Fruit fly (Drosophila melanogaster) whole organism, embryonic: ENCODE measurements around the gene CG11920.

ENCODE experiments used
- CG10959 ChIP-seq: fragments of 200-800 bp; sonication (Bioruptor generic); IDR thresholded peaks from 2 replicates; pipeline ENCODE4 v1.3.6; 2022; ENCODE audit warnings: missing biosample characterization, missing genetic modification characterization
- CG11398 ChIP-seq: fragments of 200-800 bp; sonication (Bioruptor generic); optimal IDR thresholded peaks from 2 replicates; lab custom pipeline; 2016; ENCODE audit warnings: missing biosample characterization, missing genetic modification characterization
- CG11456 ChIP-seq: fragments of 200-800 bp; sonication (Bioruptor generic); IDR thresholded peaks from 3 replicates; pipeline ENCODE4 v1.3.6; 2022; ENCODE audit warnings: missing biosample characterization, missing genetic modification characterization
- CG12155 ChIP-seq: fragments of 200-800 bp; sonication (Bioruptor generic); optimal IDR thresholded peaks from 3 replicates; lab custom pipeline; 2016; ENCODE audit warnings: missing biosample characterization, missing genetic modification characterization
- CG14667 ChIP-seq: fragments of 200-800 bp; sonication (Bioruptor generic); IDR thresholded peaks from 2 replicates; pipeline ENCODE4 v1.3.6; 2022; ENCODE audit warnings: missing biosample characterization, missing genetic modification characterization
- CG15011 ChIP-seq: fragments of 200-800 bp; sonication (Bioruptor generic); optimal IDR thresholded peaks from 3 replicates; lab custom pipeline; 2018; ENCODE audit warnings: missing biosample characterization, mild to moderate bottlenecking, missing genetic modification characterization
- CG15514 ChIP-seq: fragments of 200-800 bp; sonication (Bioruptor generic); optimal IDR thresholded peaks from 3 replicates; lab custom pipeline; 2017; ENCODE audit warnings: missing biosample characterization, missing genetic modification characterization, mild to moderate bottlenecking, moderate library complexity, missing genetic modification reagents
- CG17186 ChIP-seq: fragments of 200-800 bp; sonication (Bioruptor generic); optimal IDR thresholded peaks from 3 replicates; lab custom pipeline; 2017; ENCODE audit warnings: missing biosample characterization, missing genetic modification reagents, missing genetic modification characterization
- CG17912 ChIP-seq: fragments of 200-800 bp; sonication (Bioruptor generic); optimal IDR thresholded peaks from 2 replicates; lab custom pipeline; 2018; ENCODE audit warnings: missing biosample characterization, mild to moderate bottlenecking, missing genetic modification characterization
- CG18011 ChIP-seq: fragments of 200-800 bp; sonication (Bioruptor generic); optimal IDR thresholded peaks from 2 replicates; lab custom pipeline; 2017; ENCODE audit warnings: missing biosample characterization, missing genetic modification characterization, mild to moderate bottlenecking, moderate library complexity, missing genotype
- CG32767 ChIP-seq: fragments of 200-800 bp; sonication (Bioruptor generic); IDR thresholded peaks from 2 replicates; pipeline ENCODE4 v1.3.6; 2022; ENCODE audit warnings: missing biosample characterization, missing genetic modification characterization
- CG7357 ChIP-seq: fragments of 200-800 bp; sonication (Bioruptor generic); IDR thresholded peaks from 3 replicates; pipeline ENCODE4 v1.3.6; 2022; ENCODE audit warnings: missing biosample characterization, missing genetic modification characterization
- CG7786 ChIP-seq: fragments of 200-800 bp; sonication (Bioruptor generic); optimal IDR thresholded peaks from 2 replicates; lab custom pipeline; 2016; ENCODE audit warnings: missing biosample characterization, missing genetic modification characterization
- CG8359 ChIP-seq: fragments of 200-800 bp; sonication (Bioruptor generic); optimal IDR thresholded peaks from 2 replicates; lab custom pipeline; 2017; ENCODE audit warnings: missing biosample characterization, mild to moderate bottlenecking, missing genetic modification characterization, borderline replicate concordance
- CG8388 ChIP-seq: fragments of 200-800 bp; sonication (Bioruptor generic); optimal IDR thresholded peaks from 2 replicates; lab custom pipeline; 2019; ENCODE audit warnings: missing biosample characterization, mild to moderate bottlenecking, missing genetic modification characterization, moderate library complexity
- CoRest ChIP-seq: fragments of 200-800 bp; sonication (Bioruptor generic); optimal IDR thresholded peaks from 3 replicates; lab custom pipeline; 2018; ENCODE audit warnings: missing biosample characterization, mild to moderate bottlenecking, missing genetic modification characterization, moderate library complexity
- Ets97D ChIP-seq: fragments of 200-800 bp; sonication (Bioruptor generic); optimal IDR thresholded peaks from 3 replicates; lab custom pipeline; 2016; ENCODE audit warnings: missing biosample characterization, missing genetic modification characterization
- HLH54F ChIP-seq: fragments of 200-800 bp; sonication (Bioruptor generic); optimal IDR thresholded peaks from 3 replicates; lab custom pipeline; 2016; ENCODE audit warnings: missing biosample characterization, missing genetic modification characterization
- Optix ChIP-seq: fragments of 200-800 bp; sonication (Bioruptor generic); IDR thresholded peaks from 3 replicates; pipeline ENCODE4 v1.3.6; 2022; ENCODE audit warnings: missing biosample characterization, missing genetic modification characterization
- Pdp1 ChIP-seq, 2 experiments: fragments of 200-800 bp; sonication (Bioruptor generic); optimal IDR thresholded peaks; 3 replicates each; lab custom pipeline; 2016; ENCODE audit warnings: missing biosample characterization in 2 of 2, missing genetic modification characterization in 2 of 2, mild to moderate bottlenecking in 1 of 2, moderate library complexity in 1 of 2
- Poxn ChIP-seq: fragments of 200-800 bp; sonication (Bioruptor generic); IDR thresholded peaks from 2 replicates; pipeline ENCODE4 v1.3.6; 2022; ENCODE audit warnings: missing biosample characterization, missing genetic modification characterization
- Sox102F ChIP-seq: fragments of 200-800 bp; sonication (Bioruptor generic); optimal IDR thresholded peaks from 2 replicates; lab custom pipeline; 2018; ENCODE audit warnings: missing biosample characterization, mild to moderate bottlenecking, missing genetic modification characterization, moderate library complexity
- ac ChIP-seq: fragments of 200-800 bp; sonication (Bioruptor generic); optimal IDR thresholded peaks from 3 replicates; lab custom pipeline; 2017; ENCODE audit warnings: missing biosample characterization, mild to moderate bottlenecking, missing genetic modification characterization
- ash1 ChIP-seq: fragments of 200-800 bp; sonication (Bioruptor generic); optimal IDR thresholded peaks from 2 replicates; lab custom pipeline; 2018; ENCODE audit warnings: missing biosample characterization, mild to moderate bottlenecking, missing genetic modification characterization
- br ChIP-seq: fragments of >200 bp; optimal IDR thresholded peaks from 2 replicates; lab custom pipeline; 2017
- chn ChIP-seq: fragments of 200-800 bp; sonication (Bioruptor generic); optimal IDR thresholded peaks from 2 replicates; lab custom pipeline; 2016; ENCODE audit warnings: missing biosample characterization, missing genetic modification characterization
- corto ChIP-seq: fragments of 200-800 bp; sonication (Bioruptor generic); optimal IDR thresholded peaks from 2 replicates; lab custom pipeline; 2016; ENCODE audit warnings: missing biosample characterization, mild to moderate bottlenecking, missing genetic modification characterization, moderate library complexity
- croc ChIP-seq: fragments of 200-800 bp; sonication (Bioruptor generic); conservative IDR thresholded peaks from 3 replicates; pipeline ENCODE4 v1.3.6; 2022; ENCODE audit warnings: missing biosample characterization, missing genetic modification characterization
- ems ChIP-seq: fragments of 200-800 bp; sonication (Bioruptor generic); optimal IDR thresholded peaks from 3 replicates; lab custom pipeline; 2016; ENCODE audit warnings: missing biosample characterization, missing genetic modification characterization
- fd3F ChIP-seq: fragments of 200-800 bp; sonication (Bioruptor generic); optimal IDR thresholded peaks from 2 replicates; lab custom pipeline; 2018; ENCODE audit warnings: missing biosample characterization, mild to moderate bottlenecking, missing genetic modification characterization, moderate library complexity
- fd96Cb ChIP-seq: fragments of 200-800 bp; sonication (Bioruptor generic); optimal IDR thresholded peaks from 2 replicates; lab custom pipeline; 2018; ENCODE audit warnings: missing biosample characterization, mild to moderate bottlenecking, missing genetic modification characterization, moderate library complexity
- gem ChIP-seq: fragments of 200-800 bp; sonication (Bioruptor generic); optimal IDR thresholded peaks from 2 replicates; lab custom pipeline; 2019; ENCODE audit warnings: missing biosample characterization, mild to moderate bottlenecking, missing genetic modification characterization, moderate library complexity
- gfzf ChIP-seq: fragments of 200-800 bp; sonication (Bioruptor generic); optimal IDR thresholded peaks from 2 replicates; lab custom pipeline; 2016; ENCODE audit warnings: missing biosample characterization, mild to moderate bottlenecking, missing genetic modification characterization, moderate library complexity
- grau ChIP-seq: fragments of 200-800 bp; optimal IDR thresholded peaks from 3 replicates; lab custom pipeline; 2019; ENCODE audit warnings: missing biosample characterization, mild to moderate bottlenecking, missing genetic modification characterization, moderate library complexity
- gt ChIP-seq: fragments of 200-800 bp; sonication (Bioruptor generic); IDR thresholded peaks from 2 replicates; pipeline ENCODE4 v1.3.6; 2022; ENCODE audit warnings: missing biosample characterization, missing genetic modification characterization
- h ChIP-seq: fragments of >200 bp; optimal IDR thresholded peaks from 2 replicates; lab custom pipeline; 2017
- ham ChIP-seq: fragments of 200-800 bp; sonication (Bioruptor generic); IDR thresholded peaks from 2 replicates; pipeline ENCODE4 v1.3.6; 2022; ENCODE audit warnings: missing biosample characterization, missing genetic modification characterization
- ind ChIP-seq: fragments of 200-800 bp; sonication (Bioruptor generic); optimal IDR thresholded peaks from 3 replicates; lab custom pipeline; 2016; ENCODE audit warnings: missing biosample characterization, missing genetic modification characterization
- jing ChIP-seq: fragments of 200-800 bp; sonication (Bioruptor generic); optimal IDR thresholded peaks from 2 replicates; lab custom pipeline; 2018; ENCODE audit warnings: missing biosample characterization, mild to moderate bottlenecking, missing genetic modification characterization
- jumu ChIP-seq: fragments of 200-800 bp; sonication (Bioruptor generic); optimal IDR thresholded peaks from 3 replicates; lab custom pipeline; 2016; ENCODE audit warnings: missing biosample characterization, missing genetic modification characterization
- lov ChIP-seq, 2 experiments: fragments of 200-800 bp in 1 of 2; fragments of >200 bp in 1 of 2; sonication (Bioruptor generic) in 1 of 2; IDR thresholded peaks in 1 of 2; optimal IDR thresholded peaks in 1 of 2; 2 replicates in 1 of 2; 3 replicates in 1 of 2; pipeline versions ENCODE4 v1.3.6 to Lab custom; 2017 to 2022; ENCODE audit warnings: missing biosample characterization in 1 of 2, missing genetic modification characterization in 1 of 2
- mam ChIP-seq: fragments of 200-800 bp; sonication (Bioruptor generic); optimal IDR thresholded peaks from 3 replicates; lab custom pipeline; 2016; ENCODE audit warnings: missing biosample characterization, missing genetic modification characterization
- otp ChIP-seq: fragments of 200-800 bp; sonication (Bioruptor generic); IDR thresholded peaks from 3 replicates; pipeline ENCODE4, ENCODE4 v1.3.6; 2022; ENCODE audit warnings: missing biosample characterization, missing genetic modification characterization
- psq ChIP-seq: fragments of 200-800 bp; sonication (Bioruptor generic); optimal IDR thresholded peaks from 2 replicates; lab custom pipeline; 2017; ENCODE audit warnings: missing biosample characterization, missing genetic modification characterization
- pzg ChIP-seq: fragments of 200-800 bp; sonication (Bioruptor generic); optimal IDR thresholded peaks from 3 replicates; lab custom pipeline; 2018; ENCODE audit warnings: missing biosample characterization, mild to moderate bottlenecking, missing genetic modification characterization, moderate library complexity
- salm ChIP-seq: fragments of 200-800 bp; sonication (Bioruptor generic); optimal IDR thresholded peaks from 2 replicates; lab custom pipeline; 2018; ENCODE audit warnings: missing biosample characterization, mild to moderate bottlenecking, missing genetic modification characterization
- sc ChIP-seq, 3 experiments: fragments of >200 bp in 2 of 3; fragments of 200-800 bp in 1 of 3; sonication (Bioruptor generic) in 1 of 3; optimal IDR thresholded peaks; 2 replicates in 2 of 3; 3 replicates in 1 of 3; lab custom pipeline; 2017; ENCODE audit warnings: mild to moderate bottlenecking in 1 of 3, missing biosample characterization in 1 of 3, missing genetic modification characterization in 1 of 3, missing genetic modification reagents in 1 of 3
- slp2 ChIP-seq: fragments of 200-800 bp; sonication (Bioruptor generic); optimal IDR thresholded peaks from 2 replicates; lab custom pipeline; 2016; ENCODE audit warnings: missing biosample characterization, missing genetic modification characterization
- ssp ChIP-seq: fragments of 200-800 bp; sonication (Bioruptor generic); IDR thresholded peaks from 2 replicates; pipeline ENCODE4 v1.3.6; 2022; ENCODE audit warnings: missing biosample characterization, missing genetic modification characterization
- tx ChIP-seq: fragments of 200-800 bp; sonication (Bioruptor generic); optimal IDR thresholded peaks from 2 replicates; lab custom pipeline; 2016; ENCODE audit warnings: missing biosample characterization, missing genetic modification characterization
- wdn ChIP-seq: fragments of 200-800 bp; sonication (Bioruptor generic); IDR thresholded peaks from 2 replicates; pipeline ENCODE4 v1.3.6; 2022; ENCODE audit warnings: missing biosample characterization, missing genetic modification characterization
- zfh2 ChIP-seq: fragments of 200-800 bp; sonication (Bioruptor generic); optimal IDR thresholded peaks from 2 replicates; lab custom pipeline; 2016; ENCODE audit warnings: missing biosample characterization, missing genetic modification characterization

CG11920 gene

dm6 chr3R:25047504-25047903 lies 27.2 kb upstream of the CG11920 start, which contains the start of gene CG11790 (continued):
- no peak for TF ChIP-seq salm (tag; lab: Kevin White, UChicago)
- TF ChIP-seq Sox102F (GFP tag; lab: Kevin White, UChicago), result no peak
- TF ChIP-seq HLH54F (GFP tag; lab: Kevin White, UChicago), result no peak
- TF ChIP-seq Optix (GFP tag; lab: Robert Waterston, UW), result no peak
- TF ChIP-seq chn (GFP tag; lab: Kevin White, UChicago), result no peak
- TF ChIP-seq gt (GFP tag; lab: Robert Waterston, UW), result no peak
- TF ChIP-seq tx (GFP tag; lab: Kevin White, UChicago), result no peak
- no peak for TF ChIP-seq slp2 (GFP tag; lab: Kevin White, UChicago)
- TF ChIP-seq br, result no peak
- TF ChIP-seq h (lab: Kevin White, UChicago), result no peak
- no peak for TF ChIP-seq gem (tag; lab: Kevin White, UChicago)
- no peak for TF ChIP-seq CG11456 (GFP tag; lab: Robert Waterston, UW)
- no peak for TF ChIP-seq grau (tag; lab: Kevin White, UChicago)
- TF ChIP-seq mam (GFP tag; lab: Kevin White, UChicago), result no peak
- peak; percentile 3 for TF ChIP-seq CoRest (tag; lab: Kevin White, UChicago)
- no peak for TF ChIP-seq sc (optimal IDR thresholded peaks at IDR 0.05; lab: Kevin White, UChicago)
- TF ChIP-seq sc (GFP tag; optimal IDR thresholded peaks at IDR 0.05; lab: Kevin White, UChicago), result no peak
- peak; percentile 75 for TF ChIP-seq CG15514 (GFP tag; lab: Kevin White, UChicago)
- TF ChIP-seq croc, result no peak
- no peak for TF ChIP-seq fd96Cb (tag; lab: Kevin White, UChicago)
- no peak for TF ChIP-seq fd3F (GFP tag; lab: Kevin White, UChicago)
- no peak for TF ChIP-seq CG18011 (GFP tag; lab: Kevin White, UChicago)
- no peak for TF ChIP-seq CG11398 (GFP tag; lab: Kevin White, UChicago)
- no peak for TF ChIP-seq CG7357
- TF ChIP-seq lov (optimal IDR thresholded peaks at IDR 0.05; lab: Kevin White, UChicago), result no peak
- TF ChIP-seq lov (GFP tag; IDR thresholded peaks at IDR 0.05; lab: Robert Waterston, UW), result 0 out of 3 replicates have a peak, but pooled peaks have one; percentile 16
- no peak for TF ChIP-seq CG12155
- no peak for TF ChIP-seq jing (GFP tag; lab: Kevin White, UChicago)
- peak; percentile 25 for TF ChIP-seq gfzf (GFP tag; lab: Kevin White, UChicago)
- no peak for TF ChIP-seq CG8388 (GFP tag; lab: Kevin White, UChicago)
- TF ChIP-seq ems (GFP tag; lab: Kevin White, UChicago), result no peak
- TF ChIP-seq Poxn (GFP tag; lab: Robert Waterston, UW), result no peak
- TF ChIP-seq CG10959 (GFP tag; lab: Robert Waterston, UW), result no peak
- TF ChIP-seq Pdp1 (GFP tag; optimal IDR thresholded peaks at IDR 0.05; lab: Kevin White, UChicago), result no peak
- TF ChIP-seq ac (GFP tag; lab: Kevin White, UChicago), result no peak
- peak; percentile 2 for TF ChIP-seq zfh2 (GFP tag; lab: Kevin White, UChicago)
- TF ChIP-seq corto (GFP tag; lab: Kevin White, UChicago), result no peak
- no peak for TF ChIP-seq CG8359
- TF ChIP-seq CG17912 (GFP tag; lab: Kevin White, UChicago), result no peak
- no peak for TF ChIP-seq Ets97D (GFP tag; lab: Kevin White, UChicago)
- no peak for TF ChIP-seq CG15011 (GFP tag; lab: Kevin White, UChicago)
- TF ChIP-seq ash1 (GFP tag; lab: Kevin White, UChicago), result no peak
- no peak for TF ChIP-seq psq (GFP tag; lab: Kevin White, UChicago)
- TF ChIP-seq CG7786 (GFP tag; lab: Kevin White, UChicago), result no peak
- TF ChIP-seq otp, result no peak
- peak; percentile 63 for TF ChIP-seq pzg
- no peak for TF ChIP-seq wdn (GFP tag; lab: Robert Waterston, UW)
- no peak for TF ChIP-seq CG32767
- no peak for TF ChIP-seq ham (GFP tag; lab: Robert Waterston, UW)
- TF ChIP-seq ssp, result no peak
- no peak for TF ChIP-seq ind (GFP tag; lab: Kevin White, UChicago)
- no peak for TF ChIP-seq jumu (GFP tag; lab: Kevin White, UChicago)
- no peak for TF ChIP-seq CG14667 (GFP tag; lab: Robert Waterston, UW)
- peak; percentile 18 for TF ChIP-seq CG17186 (GFP tag; lab: Kevin White, UChicago)
